Fruit fly (Drosophila melanogaster) whole organism, adult: ENCODE results near the gene CG4271.

Experiments
- CG11617 ChIP-seq: fragments of 200-800 bp; sonication (Bioruptor generic); optimal IDR thresholded peaks from 2 replicates; lab custom pipeline; 2017; ENCODE audit warnings: mild to moderate bottlenecking, missing biosample characterization, missing genetic modification reagents, missing genetic modification characterization
- CG12768 ChIP-seq: fragments of 200-800 bp; sonication (Bioruptor generic); optimal IDR thresholded peaks from 2 replicates; lab custom pipeline; 2017; ENCODE audit warnings: missing biosample characterization, missing genetic modification characterization, mild to moderate bottlenecking, moderate library complexity, missing genetic modification reagents
- CG14711 ChIP-seq: fragments of 200-800 bp; sonication (Bioruptor generic); optimal IDR thresholded peaks from 2 replicates; lab custom pipeline; 2018; ENCODE audit warnings: missing biosample characterization, mild to moderate bottlenecking, missing genetic modification characterization, moderate library complexity
- CG1620 ChIP-seq: fragments of 200-800 bp; sonication (Bioruptor generic); optimal IDR thresholded peaks from 2 replicates; lab custom pipeline; 2016; ENCODE audit warnings: missing biosample characterization, missing genetic modification characterization
- CG33017 ChIP-seq: fragments of 200-800 bp; sonication (Bioruptor generic); optimal IDR thresholded peaks from 2 replicates; lab custom pipeline; 2018; ENCODE audit warnings: missing biosample characterization, mild to moderate bottlenecking, missing genetic modification characterization, moderate library complexity
- CG5204 ChIP-seq: fragments of 200-800 bp; sonication (Bioruptor generic); optimal IDR thresholded peaks from 2 replicates; lab custom pipeline; 2016; ENCODE audit warnings: missing biosample characterization, missing genetic modification characterization
- CG7045 ChIP-seq: fragments of 200-800 bp; sonication (Bioruptor generic); optimal IDR thresholded peaks from 2 replicates; lab custom pipeline; 2017; ENCODE audit warnings: missing biosample characterization, mild to moderate bottlenecking, missing genetic modification characterization
- CG7101 ChIP-seq: fragments of 200-800 bp; sonication (Bioruptor generic); optimal IDR thresholded peaks from 2 replicates; lab custom pipeline; 2018; ENCODE audit warnings: missing biosample characterization, mild to moderate bottlenecking, missing genetic modification characterization, moderate library complexity
- Clk ChIP-seq: fragments of 200-800 bp; sonication (Bioruptor generic); optimal IDR thresholded peaks from 2 replicates; lab custom pipeline; 2017; ENCODE audit warnings: missing biosample characterization, missing genetic modification characterization
- Crg-1 ChIP-seq: fragments of 200-800 bp; sonication (Bioruptor generic); optimal IDR thresholded peaks from 2 replicates; lab custom pipeline; 2016; ENCODE audit warnings: missing biosample characterization, missing genetic modification characterization
- Hr96 ChIP-seq: fragments of 200-800 bp; sonication (Bioruptor generic); optimal IDR thresholded peaks from 2 replicates; lab custom pipeline; 2016; ENCODE audit warnings: missing biosample characterization, missing genetic modification characterization
- Mnt ChIP-seq: fragments of 200-800 bp; sonication (Bioruptor generic); optimal IDR thresholded peaks from 2 replicates; lab custom pipeline; 2016; ENCODE audit warnings: missing biosample characterization, mild to moderate bottlenecking, missing genetic modification characterization
- bab1 ChIP-seq: fragments of 200-800 bp; sonication (Bioruptor generic); optimal IDR thresholded peaks from 3 replicates; lab custom pipeline; 2019; ENCODE audit warnings: missing biosample characterization, mild to moderate bottlenecking, missing genetic modification characterization, moderate library complexity
- cic ChIP-seq: fragments of 200-800 bp; sonication (Bioruptor generic); optimal IDR thresholded peaks from 2 replicates; lab custom pipeline; 2017; ENCODE audit warnings: missing biosample characterization, mild to moderate bottlenecking, missing genetic modification characterization, moderate library complexity
- cnc ChIP-seq, 2 experiments: fragments of >200 bp; optimal IDR thresholded peaks; 2 replicates each; lab custom pipeline; 2017
- kay ChIP-seq: fragments of 200-800 bp; sonication (Bioruptor generic); peaks from one replicate; lab custom pipeline; 2016; ENCODE audit warnings: missing biosample characterization, missing genetic modification characterization, borderline replicate concordance
- ovo ChIP-seq: fragments of 200-800 bp; sonication (Bioruptor generic); optimal IDR thresholded peaks from 2 replicates; lab custom pipeline; 2016; ENCODE audit warnings: missing biosample characterization, missing genetic modification characterization
- pad ChIP-seq: fragments of 200-800 bp; sonication (Bioruptor generic); optimal IDR thresholded peaks from 3 replicates; lab custom pipeline; 2017; ENCODE audit warnings: missing biosample characterization, missing genetic modification characterization, mild to moderate bottlenecking, moderate library complexity, missing genetic modification reagents
- tj ChIP-seq: fragments of 200-800 bp; sonication (Bioruptor generic); optimal IDR thresholded peaks from 3 replicates; lab custom pipeline; 2017; ENCODE audit warnings: missing biosample characterization, mild to moderate bottlenecking, missing genetic modification characterization, moderate library complexity
- toe ChIP-seq: fragments of 200-800 bp; sonication (Bioruptor generic); optimal IDR thresholded peaks from 2 replicates; lab custom pipeline; 2016; ENCODE audit warnings: missing biosample characterization, missing genetic modification characterization

Gene CG4271

DNA sequence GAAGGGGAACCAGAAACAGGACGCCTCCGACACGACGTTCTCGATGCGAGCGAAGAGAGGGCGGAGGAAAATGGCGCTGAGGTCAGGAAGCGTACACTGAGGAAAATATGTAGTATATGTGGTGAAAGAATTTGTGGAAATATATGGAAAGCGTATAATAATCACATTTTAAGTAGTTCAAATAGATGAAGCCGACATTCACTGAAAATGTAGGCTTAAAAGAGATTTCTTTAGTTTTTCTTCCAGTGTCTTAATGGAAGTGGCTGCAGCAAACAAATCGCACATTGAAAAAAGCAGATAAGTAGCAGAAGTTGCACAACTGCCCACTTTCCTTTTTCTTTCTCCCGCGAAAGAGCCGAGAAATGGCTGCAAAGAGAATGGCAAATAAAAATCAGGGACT, 35.4 kb upstream of the CG4271 start:
- TF ChIP-seq pad (GFP tag; lab: Kevin White, UChicago) (no peak), kay (GFP tag; lab: Kevin White, UChicago) (no peak), CG5204 (GFP tag; lab: Kevin White, UChicago) (no peak), toe (GFP tag; lab: Kevin White, UChicago) (no peak), CG11617 (no peak), CG12768 (GFP tag; lab: Kevin White, UChicago) (no peak), CG14711 (tag; lab: Kevin White, UChicago) (no peak), Clk (GFP tag; lab: Kevin White, UChicago) (no peak), bab1 (GFP tag; lab: Kevin White, UChicago) (no peak), Crg-1 (GFP tag; lab: Kevin White, UChicago) (no peak), CG33017 (tag; lab: Kevin White, UChicago) (no peak), CG7101 (tag; lab: Kevin White, UChicago) (no peak), Hr96 (no peak), cnc (optimal IDR thresholded peaks at IDR 0.05; lab: Kevin White, UChicago) (no peak), tj (GFP tag; lab: Kevin White, UChicago) (no peak), CG7045 (GFP tag; lab: Kevin White, UChicago) (no peak), cic (GFP tag; lab: Kevin White, UChicago) (no peak), CG1620 (no peak), ovo (no peak)

DNA sequence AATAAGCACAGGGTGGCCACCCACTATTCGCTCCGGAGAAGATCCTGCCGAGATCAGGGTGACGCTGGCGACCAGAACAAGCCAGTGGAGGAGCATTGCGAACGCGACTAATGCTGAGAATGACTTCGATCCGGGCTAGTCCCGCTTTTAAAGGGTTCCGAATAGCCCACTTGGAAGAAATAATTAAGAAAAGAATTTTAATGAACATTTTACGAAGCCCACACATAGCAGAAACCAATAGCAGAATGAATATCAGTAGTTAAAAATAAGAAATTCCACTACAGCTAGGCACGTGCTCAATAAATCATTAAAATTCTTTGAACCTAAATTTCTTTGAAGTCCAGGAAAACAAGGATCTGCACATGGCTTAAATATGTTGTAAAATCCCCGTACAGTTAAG, 33.8 kb upstream of the CG4271 start, which contains the start of gene Ser12:
Gene Ser12 (minus strand): TSS at position 101 of the 400 bp plus-strand sequence.
- TF ChIP-seq CG11617 (no peak), toe (GFP tag; lab: Kevin White, UChicago) (no peak), tj (GFP tag; lab: Kevin White, UChicago) (no peak), CG33017 (tag; lab: Kevin White, UChicago) (no peak), pad (GFP tag; lab: Kevin White, UChicago) (no peak), Crg-1 (GFP tag; lab: Kevin White, UChicago) (no peak), bab1 (GFP tag; lab: Kevin White, UChicago) (no peak), CG7045 (GFP tag; lab: Kevin White, UChicago) (no peak), Hr96 (no peak), CG12768 (GFP tag; lab: Kevin White, UChicago) (no peak), kay (GFP tag; lab: Kevin White, UChicago) (no peak), cnc (optimal IDR thresholded peaks at IDR 0.05; lab: Kevin White, UChicago) (no peak), cic (GFP tag; lab: Kevin White, UChicago) (no peak), CG1620 (no peak), CG7101 (tag; lab: Kevin White, UChicago) (no peak), Mnt (no peak), CG14711 (tag; lab: Kevin White, UChicago) (no peak), Clk (GFP tag; lab: Kevin White, UChicago) (no peak), ovo (no peak)

DNA sequence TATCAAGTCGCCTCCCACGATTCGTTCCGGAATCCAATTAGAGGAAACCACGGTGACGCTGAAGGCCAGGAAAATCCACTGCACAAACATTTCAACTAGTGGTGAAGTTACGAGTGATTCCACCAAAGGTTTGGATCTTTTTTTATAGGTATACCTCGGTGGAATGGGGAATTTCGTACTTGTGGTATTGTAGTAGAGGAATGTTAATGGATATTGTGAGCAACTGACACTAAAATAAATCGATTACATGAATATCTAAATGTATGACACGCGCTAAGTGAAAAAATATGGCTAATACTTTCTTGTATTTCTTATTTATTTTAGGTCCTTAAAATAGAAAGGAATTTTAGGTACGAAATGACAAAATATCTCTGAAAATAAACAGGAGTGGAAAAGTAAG, 32.7 kb upstream of the CG4271 start, which contains the start of gene CG17239:
Gene CG17239 (minus strand): TSS at position 101 of the 400 bp plus-strand sequence.
- TF ChIP-seq toe (GFP tag; lab: Kevin White, UChicago) (no peak), kay (GFP tag; lab: Kevin White, UChicago) (no peak), ovo (no peak), Hr96 (no peak)

DNA sequence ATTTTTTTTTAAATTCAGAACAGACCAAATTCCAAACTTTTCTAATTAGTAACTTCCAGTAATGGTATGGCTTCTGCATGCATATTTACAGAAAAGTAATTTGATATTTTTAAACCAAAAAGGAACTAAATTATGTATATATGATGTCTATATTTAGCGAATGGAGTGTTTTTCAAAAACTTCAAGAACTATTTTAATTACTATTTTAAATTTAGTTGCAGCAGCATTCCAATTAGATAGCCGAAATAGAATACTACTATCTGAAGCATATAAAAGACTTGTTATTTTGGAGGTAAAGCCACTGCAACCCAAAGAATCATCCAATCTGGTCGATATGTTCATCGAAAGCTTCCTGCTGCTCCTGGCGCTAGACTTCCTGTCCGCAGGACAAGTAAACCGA, 32.2 kb upstream of the CG4271 start, which contains the start of gene CG17234:
Gene CG17234 (plus strand): TSS at position 301 of the 400 bp plus-strand sequence.
- no peak for TF ChIP-seq CG7045 (GFP tag; lab: Kevin White, UChicago)
- TF ChIP-seq toe (GFP tag; lab: Kevin White, UChicago) = no peak
- no peak for TF ChIP-seq Hr96
- TF ChIP-seq CG14711 (tag; lab: Kevin White, UChicago) = no peak
- no peak for TF ChIP-seq bab1 (GFP tag; lab: Kevin White, UChicago)
- TF ChIP-seq pad (GFP tag; lab: Kevin White, UChicago) = no peak

DNA sequence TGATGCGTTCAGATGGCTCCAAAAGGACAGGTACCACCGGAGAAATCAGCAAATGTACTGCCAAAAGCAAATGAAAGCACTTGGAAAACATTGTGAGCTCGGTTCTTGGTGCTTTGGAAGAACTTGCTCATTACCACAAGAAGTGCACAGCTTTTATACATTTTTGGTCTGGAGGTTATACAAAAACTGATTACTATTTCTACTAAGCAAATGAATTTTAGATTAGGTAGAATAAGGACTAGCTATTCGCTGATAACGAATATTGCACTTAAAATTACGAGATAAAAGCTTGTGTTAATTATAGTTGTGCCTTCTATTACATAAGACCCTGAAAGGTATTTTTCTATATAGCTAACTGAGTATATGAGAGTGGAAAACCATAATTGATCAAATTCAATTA, 30.0 kb upstream of the CG4271 start, which contains the start of gene Send1:
Gene Send1 (minus strand): TSS at position 101 of the 400 bp plus-strand sequence.
- TF ChIP-seq CG33017 (tag; lab: Kevin White, UChicago) = no peak
- no peak for TF ChIP-seq CG5204 (GFP tag; lab: Kevin White, UChicago)
- no peak for TF ChIP-seq cic (GFP tag; lab: Kevin White, UChicago)
- no peak for TF ChIP-seq CG11617
- no peak for TF ChIP-seq ovo
- no peak for TF ChIP-seq CG7101 (tag; lab: Kevin White, UChicago)
- no peak for TF ChIP-seq tj (GFP tag; lab: Kevin White, UChicago)

DNA sequence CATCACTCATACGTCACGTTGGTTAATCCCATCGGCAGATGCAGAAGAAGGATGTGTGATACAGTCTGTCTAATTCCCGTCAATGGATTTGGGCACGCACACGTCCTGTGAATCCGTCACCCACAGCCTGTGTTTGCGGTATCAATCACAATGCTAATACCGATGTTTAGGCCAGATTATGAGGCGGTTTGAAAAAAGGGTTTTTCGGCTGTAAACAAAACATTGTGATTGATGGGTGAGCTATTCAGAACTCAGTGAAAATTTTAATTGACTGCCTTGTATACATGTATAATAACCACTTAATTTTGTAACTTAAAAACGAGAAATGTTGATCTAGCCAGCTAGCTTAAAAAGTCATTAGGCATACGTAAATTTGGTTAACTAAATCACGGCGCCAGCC, 21.8 kb upstream of the CG4271 start, which contains the start of gene CG4270:
Gene CG4270 (plus strand): TSS at position 301 of the 400 bp plus-strand sequence.
- TF ChIP-seq CG7045 (GFP tag; lab: Kevin White, UChicago) (no peak), CG1620 (no peak), Hr96 (no peak), cnc (optimal IDR thresholded peaks at IDR 0.05; lab: Kevin White, UChicago) (no peak), CG5204 (GFP tag; lab: Kevin White, UChicago) (no peak), CG7101 (tag; lab: Kevin White, UChicago) (no peak), cic (GFP tag; lab: Kevin White, UChicago) (no peak), Clk (GFP tag; lab: Kevin White, UChicago) (no peak), CG12768 (GFP tag; lab: Kevin White, UChicago) (no peak), CG33017 (tag; lab: Kevin White, UChicago) (no peak), toe (GFP tag; lab: Kevin White, UChicago) (no peak), Crg-1 (GFP tag; lab: Kevin White, UChicago) (no peak), CG14711 (tag; lab: Kevin White, UChicago) (no peak), pad (GFP tag; lab: Kevin White, UChicago) (no peak), kay (GFP tag; lab: Kevin White, UChicago) (no peak)
